Worm (Caenorhabditis elegans): ENCODE results near the gene sre-29.

DNA sequence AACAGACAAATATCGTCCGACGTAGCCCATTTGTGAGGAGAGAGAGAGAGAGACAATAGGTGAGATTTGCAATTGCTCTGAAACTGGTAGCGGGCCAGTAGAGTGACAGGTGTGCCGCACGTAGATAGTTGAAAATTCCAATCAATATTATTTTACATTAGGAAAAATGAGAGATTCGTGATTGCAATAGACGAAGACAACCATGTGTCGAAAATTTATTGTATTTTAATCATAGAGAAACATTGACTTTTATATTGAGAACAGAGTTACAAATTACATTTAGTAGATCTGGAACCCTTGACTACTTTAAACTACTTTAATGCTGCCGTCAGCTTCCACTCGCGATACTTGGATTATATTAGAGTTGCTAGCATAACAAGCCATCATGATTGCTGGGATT is 10.7 kb upstream of the sre-29 start, which contains the start of gene Y57A10C.1:
- TF ChIP-seq ama-1 (optimal IDR thresholded peaks at IDR 0.05): no peak
- no peak for TF ChIP-seq dpl-1 (GFP tag; optimal IDR thresholded peaks at IDR 0.05)
- no peak for TF ChIP-seq ces-1 (GFP tag; optimal IDR thresholded peaks at IDR 0.05)

Data from whole organism, L1 larva.